Worm (Caenorhabditis elegans): ENCODE data around the gene C43G2.3.
A peak's percentile ranks its signal among the peaks of the same experiment; 100 is the strongest.

C43G2.3 gene

DNA sequence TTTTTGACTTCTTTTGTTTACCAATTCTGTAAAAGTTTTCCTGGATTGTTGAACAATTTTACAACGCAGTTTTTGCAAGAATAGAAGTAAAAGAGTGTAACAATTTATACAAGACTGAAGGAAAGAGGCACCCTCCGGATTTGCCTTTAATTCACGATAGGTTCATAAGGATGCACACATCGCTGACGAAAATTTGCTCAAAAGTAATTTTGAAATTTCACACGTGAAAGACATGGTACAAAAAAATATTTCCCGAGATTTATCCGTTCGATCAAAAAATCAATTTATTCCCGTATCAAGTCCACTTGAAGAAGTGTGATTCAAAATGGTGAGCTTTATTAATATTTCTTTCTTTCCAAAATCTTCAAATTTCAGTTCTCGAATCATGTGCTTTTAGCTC is at the start of gene C43G2.3:
Gene C43G2.3, plus strand, starts transcription at position 301 of the 400 bp plus-strand sequence.
- no peak for TF ChIP-seq ztf-29 (GFP tag; IDR thresholded peaks at IDR 0.05)
- no peak for TF ChIP-seq cog-1 (tag; optimal IDR thresholded peaks at IDR 0.05)
- no peak for TF ChIP-seq flt-1 (GFP tag; IDR thresholded peaks at IDR 0.05)
- TF ChIP-seq ref-1 (GFP tag; conservative IDR thresholded peaks at IDR 0.05): no peak
- no peak for TF ChIP-seq T22C8.4 (GFP tag; IDR thresholded peaks at IDR 0.05)
- no peak for TF ChIP-seq ztf-23 (GFP tag; IDR thresholded peaks at IDR 0.05)
- no peak for TF ChIP-seq klf-2 (GFP tag; conservative IDR thresholded peaks at IDR 0.05)
- no peak for TF ChIP-seq med-1 (GFP tag; optimal IDR thresholded peaks at IDR 0.05; ENCODE audit: insufficient read depth)
- no peak for TF ChIP-seq tab-1 (GFP tag; IDR thresholded peaks at IDR 0.05)

DNA sequence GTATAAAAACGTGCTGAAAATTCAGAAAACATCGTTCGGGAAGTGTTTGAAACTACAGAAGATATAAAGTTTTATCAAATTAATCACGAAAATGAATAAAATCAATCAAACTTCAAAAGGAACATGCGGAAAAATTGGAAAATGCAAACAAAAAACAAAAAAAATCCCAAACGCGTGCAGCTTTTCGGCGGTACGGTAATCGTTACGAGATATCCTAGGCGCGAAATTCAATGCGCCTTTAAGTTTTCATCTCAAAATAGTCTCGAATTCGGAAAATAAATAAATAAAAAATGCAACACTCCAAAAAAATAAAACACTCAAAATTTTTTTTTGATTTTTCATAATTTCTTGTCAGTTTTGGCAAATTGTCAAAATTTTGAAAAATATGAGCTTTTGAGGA is 48.2 kb upstream of the C43G2.3 start:
- TF ChIP-seq ref-1 (GFP tag; conservative IDR thresholded peaks at IDR 0.05) (no peak), T22C8.4 (GFP tag; IDR thresholded peaks at IDR 0.05) (no peak), ztf-23 (GFP tag; IDR thresholded peaks at IDR 0.05) (no peak), klf-2 (GFP tag; conservative IDR thresholded peaks at IDR 0.05) (no peak), flt-1 (GFP tag; IDR thresholded peaks at IDR 0.05) (no peak), ztf-29 (GFP tag; IDR thresholded peaks at IDR 0.05) (no peak), cog-1 (tag; optimal IDR thresholded peaks at IDR 0.05) (no peak), tab-1 (GFP tag; IDR thresholded peaks at IDR 0.05) (no peak), med-1 (GFP tag; optimal IDR thresholded peaks at IDR 0.05; ENCODE audit: insufficient read depth) (no peak)

- TF ChIP-seq ztf-23 (GFP tag; IDR thresholded peaks at IDR 0.05): no peak
- no peak for TF ChIP-seq klf-2 (GFP tag; conservative IDR thresholded peaks at IDR 0.05)
- TF ChIP-seq med-1 (GFP tag; optimal IDR thresholded peaks at IDR 0.05; ENCODE audit: insufficient read depth): no peak
- no peak for TF ChIP-seq ref-1 (GFP tag; conservative IDR thresholded peaks at IDR 0.05)
- no peak for TF ChIP-seq cog-1 (tag; optimal IDR thresholded peaks at IDR 0.05)
- no peak for TF ChIP-seq tab-1 (GFP tag; IDR thresholded peaks at IDR 0.05)
- no peak for TF ChIP-seq T22C8.4 (GFP tag; IDR thresholded peaks at IDR 0.05)
- TF ChIP-seq flt-1 (GFP tag; IDR thresholded peaks at IDR 0.05): no peak
- TF ChIP-seq ztf-29 (GFP tag; IDR thresholded peaks at IDR 0.05): no peak
Observed at ce11 chrIV:6531450-6531849, 46.6 kb upstream of the C43G2.3 start, which contains the start of gene C01G5.4. Gene C01G5.4 (plus strand): TSS chrIV:6531750.

ce11 chrIV:6535908-6536307 is 42.1 kb upstream of the C43G2.3 start, which contains the start of gene C01G5.3:
Gene C01G5.3 (plus strand): TSS chrIV:6536208.
- TF ChIP-seq klf-2 (GFP tag; conservative IDR thresholded peaks at IDR 0.05) (no peak), cog-1 (tag; optimal IDR thresholded peaks at IDR 0.05) (no peak), flt-1 (GFP tag; IDR thresholded peaks at IDR 0.05) (no peak), T22C8.4 (GFP tag; IDR thresholded peaks at IDR 0.05) (no peak), ref-1 (GFP tag; conservative IDR thresholded peaks at IDR 0.05) (no peak), ztf-29 (GFP tag; IDR thresholded peaks at IDR 0.05) (no peak), tab-1 (GFP tag; IDR thresholded peaks at IDR 0.05) (no peak), ztf-23 (GFP tag; IDR thresholded peaks at IDR 0.05) (no peak), med-1 (GFP tag; optimal IDR thresholded peaks at IDR 0.05; ENCODE audit: insufficient read depth) (no peak)

- no peak for TF ChIP-seq klf-2 (GFP tag; conservative IDR thresholded peaks at IDR 0.05)
- TF ChIP-seq cog-1 (tag; optimal IDR thresholded peaks at IDR 0.05): no peak
- no peak for TF ChIP-seq med-1 (GFP tag; optimal IDR thresholded peaks at IDR 0.05; ENCODE audit: insufficient read depth)
- no peak for TF ChIP-seq flt-1 (GFP tag; IDR thresholded peaks at IDR 0.05)
- no peak for TF ChIP-seq ztf-23 (GFP tag; IDR thresholded peaks at IDR 0.05)
- TF ChIP-seq ztf-29 (GFP tag; IDR thresholded peaks at IDR 0.05): no peak
Observed at ce11 chrIV:6541435-6541834, 36.6 kb upstream of the C43G2.3 start, which contains the start of gene C01G5.25. Gene C01G5.25 (plus strand): TSS chrIV:6541684.

ce11 chrIV:6542962-6543361 is 35.1 kb upstream of the C43G2.3 start:
- TF ChIP-seq ztf-23 (GFP tag; IDR thresholded peaks at IDR 0.05) (no peak), tab-1 (GFP tag; IDR thresholded peaks at IDR 0.05) (no peak), cog-1 (tag; optimal IDR thresholded peaks at IDR 0.05) (no peak), ztf-29 (GFP tag; IDR thresholded peaks at IDR 0.05) (no peak), ref-1 (GFP tag; conservative IDR thresholded peaks at IDR 0.05) (no peak)

DNA sequence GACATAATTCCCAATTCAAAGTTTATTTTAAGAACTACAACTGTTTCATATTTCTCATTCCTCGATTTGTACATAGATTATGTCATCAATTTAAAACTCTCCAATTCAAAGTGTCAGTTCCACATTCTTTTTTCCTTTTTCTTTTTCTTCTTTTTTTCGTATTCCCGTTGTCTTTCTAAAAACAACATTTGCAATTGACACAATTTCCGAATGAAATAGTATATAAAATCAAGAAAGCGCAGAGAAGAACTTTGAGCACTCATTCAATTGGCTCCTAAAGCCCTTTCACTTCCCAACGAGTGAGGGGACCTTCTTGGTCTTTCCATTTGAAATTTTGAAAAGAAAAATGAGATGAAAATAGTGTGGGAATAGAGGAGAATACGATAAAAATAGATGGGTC is 30.6 kb upstream of the C43G2.3 start:
- TF ChIP-seq ref-1 (GFP tag; conservative IDR thresholded peaks at IDR 0.05) (no peak), cog-1 (tag; optimal IDR thresholded peaks at IDR 0.05) (no peak), T22C8.4 (GFP tag; IDR thresholded peaks at IDR 0.05) (no peak)

- TF ChIP-seq ztf-23 (GFP tag; IDR thresholded peaks at IDR 0.05) (0 out of 2 replicates have a peak, but pooled peaks have one; percentile 40), ref-1 (GFP tag; conservative IDR thresholded peaks at IDR 0.05) (no peak), tab-1 (GFP tag; IDR thresholded peaks at IDR 0.05) (no peak), T22C8.4 (GFP tag; IDR thresholded peaks at IDR 0.05) (no peak), flt-1 (GFP tag; IDR thresholded peaks at IDR 0.05) (no peak), ztf-29 (GFP tag; IDR thresholded peaks at IDR 0.05) (no peak), cog-1 (tag; optimal IDR thresholded peaks at IDR 0.05) (no peak)
Observed at ce11 chrIV:6548609-6549008, 29.4 kb upstream of the C43G2.3 start, which contains the start of gene fan-1. Gene fan-1 (plus strand): TSS chrIV:6548686.

DNA sequence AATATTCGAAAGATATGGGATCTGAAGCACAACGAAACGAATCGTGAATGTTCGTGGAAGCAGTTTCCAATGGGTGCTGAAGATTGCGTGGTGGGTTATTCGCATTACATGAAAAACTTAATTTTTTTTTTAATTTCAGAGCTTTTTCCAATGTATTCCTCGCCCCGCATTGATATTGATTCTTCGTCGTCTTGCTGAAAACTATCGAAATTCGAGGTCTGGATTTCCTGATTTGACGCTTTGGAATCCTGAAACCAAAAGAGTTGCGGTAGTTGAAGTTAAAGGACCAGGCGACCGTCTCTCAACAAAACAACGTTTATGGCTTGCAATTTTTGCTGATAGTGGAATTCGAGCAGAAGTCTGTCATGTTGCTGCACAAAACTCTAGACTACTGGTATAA is 26.0 kb upstream of the C43G2.3 start:
- TF ChIP-seq cog-1 (tag; optimal IDR thresholded peaks at IDR 0.05) (no peak), klf-2 (GFP tag; conservative IDR thresholded peaks at IDR 0.05) (no peak), ref-1 (GFP tag; conservative IDR thresholded peaks at IDR 0.05) (no peak), tab-1 (GFP tag; IDR thresholded peaks at IDR 0.05) (no peak), ztf-23 (GFP tag; IDR thresholded peaks at IDR 0.05) (no peak), T22C8.4 (GFP tag; IDR thresholded peaks at IDR 0.05) (no peak), ztf-29 (GFP tag; IDR thresholded peaks at IDR 0.05) (no peak), med-1 (GFP tag; optimal IDR thresholded peaks at IDR 0.05; ENCODE audit: insufficient read depth) (no peak), flt-1 (GFP tag; IDR thresholded peaks at IDR 0.05) (no peak)

- TF ChIP-seq cog-1 (tag; optimal IDR thresholded peaks at IDR 0.05) (no peak), klf-2 (GFP tag; conservative IDR thresholded peaks at IDR 0.05) (no peak), tab-1 (GFP tag; IDR thresholded peaks at IDR 0.05) (no peak), ztf-23 (GFP tag; IDR thresholded peaks at IDR 0.05) (no peak), ztf-29 (GFP tag; IDR thresholded peaks at IDR 0.05) (no peak), flt-1 (GFP tag; IDR thresholded peaks at IDR 0.05) (no peak), T22C8.4 (GFP tag; IDR thresholded peaks at IDR 0.05) (no peak), med-1 (GFP tag; optimal IDR thresholded peaks at IDR 0.05; ENCODE audit: insufficient read depth) (no peak), ref-1 (GFP tag; conservative IDR thresholded peaks at IDR 0.05) (no peak)
Observed at ce11 chrIV:6554865-6555264, 23.1 kb upstream of the C43G2.3 start.

All from whole organism, midembryonic.